Worm (Caenorhabditis elegans): Measurements from ENCODE around the gene fkh-6.

ce11 chrII:4409650-4410049, 26.4 kb upstream of the fkh-6 start:
- TF ChIP-seq ets-4 (tag; optimal IDR thresholded peaks at IDR 0.05) = no peak
- TF ChIP-seq T23F11.4 (GFP tag; optimal IDR thresholded peaks at IDR 0.05) = no peak
- no peak for TF ChIP-seq nhr-11 (tag; optimal IDR thresholded peaks at IDR 0.05)
- TF ChIP-seq nfya-1 (tag; optimal IDR thresholded peaks at IDR 0.05) = peak; percentile 88
- no peak for TF ChIP-seq pqm-1 (tag; optimal IDR thresholded peaks at IDR 0.05)
- TF ChIP-seq rnt-1 (tag; optimal IDR thresholded peaks at IDR 0.05) = no peak
- no peak for TF ChIP-seq ceh-34 (tag; optimal IDR thresholded peaks at IDR 0.05)
- TF ChIP-seq ceh-45 (GFP tag; IDR thresholded peaks at IDR 0.05) = no peak
- no peak for TF ChIP-seq che-1 (tag; optimal IDR thresholded peaks at IDR 0.05)
- TF ChIP-seq pha-4 (tag; optimal IDR thresholded peaks at IDR 0.05) = no peak
- TF ChIP-seq ceh-18 (tag; optimal IDR thresholded peaks at IDR 0.05) = no peak
- TF ChIP-seq hlh-30 (tag; optimal IDR thresholded peaks at IDR 0.05; ENCODE audit: insufficient read depth) = no peak
